Worm (Caenorhabditis elegans) whole organism, L3 larva: ENCODE data around the gene F20D6.10.

Source experiments
- ZK546.5 ChIP-seq: sonication (generic microtip); optimal IDR thresholded peaks from 2 replicates; lab custom pipeline; 2017; ENCODE audit warnings: missing biosample characterization, missing genetic modification characterization
- aly-2 ChIP-seq: fragments of 150-350 bp; optimal IDR thresholded peaks from 2 replicates; lab custom pipeline; 2014; ENCODE audit warnings: missing biosample characterization, missing genetic modification characterization
- fkh-2 ChIP-seq: fragments of 150-350 bp; optimal IDR thresholded peaks from 2 replicates; lab custom pipeline; 2014; ENCODE audit warnings: missing biosample characterization, missing genetic modification reagents, missing genetic modification characterization
- fos-1 ChIP-seq: fragments of 150-350 bp; optimal IDR thresholded peaks from 2 replicates; lab custom pipeline; 2014; ENCODE audit warnings: missing biosample characterization, missing genetic modification characterization
- lin-39 ChIP-seq: fragments of 150-350 bp; optimal IDR thresholded peaks from 2 replicates; lab custom pipeline; 2018; ENCODE audit warnings: missing biosample characterization, missing genetic modification reagents, missing genetic modification characterization
- nhr-11 ChIP-seq: fragments of 150-350 bp; optimal IDR thresholded peaks from 2 replicates; lab custom pipeline; 2014; ENCODE audit warnings: missing biosample characterization, missing genetic modification characterization
- nhr-23 ChIP-seq: fragments of 150-350 bp; optimal IDR thresholded peaks from 2 replicates; lab custom pipeline; 2014; ENCODE audit warnings: missing biosample characterization, missing genetic modification reagents, missing genetic modification characterization
- nhr-76 ChIP-seq: fragments of 150-350 bp; sonication (generic microtip); optimal IDR thresholded peaks from 5 replicates; lab custom pipeline; 2014; ENCODE audit warnings: missing biosample characterization, missing genetic modification characterization
- nhr-77 ChIP-seq: fragments of 150-350 bp; optimal IDR thresholded peaks from 2 replicates; lab custom pipeline; 2014; ENCODE audit warnings: missing biosample characterization, missing genetic modification characterization
- unc-62 ChIP-seq: fragments of 150-350 bp; sonication (generic microtip); optimal IDR thresholded peaks from 4 replicates; lab custom pipeline; 2014; ENCODE audit warnings: missing biosample characterization, missing genetic modification reagents, missing genetic modification characterization
- ztf-11 ChIP-seq: fragments of 150-350 bp; optimal IDR thresholded peaks from 2 replicates; lab custom pipeline; 2014; ENCODE audit warnings: missing biosample characterization, missing genetic modification characterization

- no peak for TF ChIP-seq aly-2 (tag; lab: Kevin White, UChicago)
- TF ChIP-seq nhr-77, result no peak
- TF ChIP-seq fkh-2 (tag; lab: Kevin White, UChicago), result no peak
- TF ChIP-seq nhr-76 (tag; lab: Kevin White, UChicago), result no peak
- TF ChIP-seq ZK546.5 (tag; lab: Kevin White, UChicago), result no peak
- TF ChIP-seq fos-1, result no peak
- no peak for TF ChIP-seq ztf-11 (tag; lab: Kevin White, UChicago)
- no peak for TF ChIP-seq nhr-11 (tag; lab: Kevin White, UChicago)
- no peak for TF ChIP-seq lin-39 (tag; lab: Kevin White, UChicago)
- TF ChIP-seq unc-62 (GFP tag; lab: Kevin White, UChicago), result no peak
- no peak for TF ChIP-seq nhr-23 (tag; lab: Kevin White, UChicago)
Observed at ce11 chrV:8143605-8144004, 52.1 kb downstream of the F20D6.10 start, which contains the start of gene D1014.2.
